Fruit fly (Drosophila melanogaster) whole organism, embryonic: ENCODE measurements around the gene Nup153.

Experiments
- Atf6 ChIP-seq: fragments of 200-800 bp; sonication (Bioruptor generic); IDR thresholded peaks from 2 replicates; pipeline ENCODE4 v1.3.6; 2022; ENCODE audit warnings: missing biosample characterization, missing genetic modification characterization
- Blimp-1 ChIP-seq: fragments of 200-800 bp; sonication (Bioruptor generic); optimal IDR thresholded peaks from 3 replicates; lab custom pipeline; 2018; ENCODE audit warnings: missing biosample characterization, missing genetic modification characterization, mild to moderate bottlenecking, moderate library complexity, missing genetic modification reagents
- CG1024 ChIP-seq: fragments of 200-800 bp; sonication (Bioruptor generic); IDR thresholded peaks from 2 replicates; pipeline ENCODE4 v1.3.6; 2022; ENCODE audit warnings: missing biosample characterization, missing genetic modification characterization
- CG10431 ChIP-seq: fragments of 200-800 bp; sonication (Bioruptor generic); optimal IDR thresholded peaks from 3 replicates; lab custom pipeline; 2018; ENCODE audit warnings: missing biosample characterization, mild to moderate bottlenecking, missing genetic modification characterization
- CG10959 ChIP-seq: fragments of 200-800 bp; sonication (Bioruptor generic); IDR thresholded peaks from 2 replicates; pipeline ENCODE4 v1.3.6; 2022; ENCODE audit warnings: missing biosample characterization, missing genetic modification characterization
- CG11085 ChIP-seq: fragments of 200-800 bp; sonication (Bioruptor generic); IDR thresholded peaks from 2 replicates; pipeline ENCODE4 v1.3.6; 2022; ENCODE audit warnings: missing biosample characterization, missing genetic modification characterization
- CG12299 ChIP-seq: fragments of 200-800 bp; sonication (Bioruptor generic); optimal IDR thresholded peaks from 2 replicates; lab custom pipeline; 2018; ENCODE audit warnings: missing biosample characterization, mild to moderate bottlenecking, missing genetic modification characterization
- CG12659 ChIP-seq: fragments of 200-800 bp; sonication (Bioruptor generic); optimal IDR thresholded peaks from 3 replicates; lab custom pipeline; 2017; ENCODE audit warnings: mild to moderate bottlenecking, missing biosample characterization, missing genetic modification reagents, missing genetic modification characterization
- CG12744 ChIP-seq: fragments of 200-800 bp; sonication (Bioruptor generic); optimal IDR thresholded peaks from 2 replicates; lab custom pipeline; 2016; ENCODE audit warnings: missing biosample characterization, missing genetic modification characterization
- CG12769 ChIP-seq: fragments of 200-800 bp; sonication (Bioruptor generic); optimal IDR thresholded peaks from 2 replicates; lab custom pipeline; 2019; ENCODE audit warnings: missing biosample characterization, mild to moderate bottlenecking, missing genetic modification characterization, moderate library complexity
- CG1602 ChIP-seq: fragments of 200-800 bp; sonication (Bioruptor generic); optimal IDR thresholded peaks from 3 replicates; lab custom pipeline; 2016; ENCODE audit warnings: missing biosample characterization, missing genetic modification characterization
- CG16813 ChIP-seq: fragments of 200-800 bp; sonication (Bioruptor generic); IDR thresholded peaks from 3 replicates; pipeline ENCODE4 v1.3.6; 2022; ENCODE audit warnings: missing biosample characterization, missing genetic modification characterization; ENCODE audit not compliant: partially characterized antibody
- CG17385 ChIP-seq: fragments of 200-800 bp; sonication (Bioruptor generic); optimal IDR thresholded peaks from 3 replicates; lab custom pipeline; 2018; ENCODE audit warnings: missing biosample characterization, mild to moderate bottlenecking, missing genetic modification characterization
- CG18011 ChIP-seq: fragments of 200-800 bp; sonication (Bioruptor generic); optimal IDR thresholded peaks from 2 replicates; lab custom pipeline; 2017; ENCODE audit warnings: missing biosample characterization, missing genetic modification characterization, mild to moderate bottlenecking, moderate library complexity, missing genotype
- CG18599 ChIP-seq: fragments of 200-800 bp; sonication (Bioruptor generic); optimal IDR thresholded peaks from 3 replicates; lab custom pipeline; 2017; ENCODE audit warnings: missing biosample characterization, missing genetic modification characterization, mild to moderate bottlenecking, moderate library complexity, missing genetic modification reagents
- CG3407 ChIP-seq: fragments of 200-800 bp; sonication (Bioruptor generic); optimal IDR thresholded peaks from 2 replicates; lab custom pipeline; 2018; ENCODE audit warnings: missing biosample characterization, mild to moderate bottlenecking, missing genetic modification characterization
- CG7963 ChIP-seq: fragments of 200-800 bp; sonication (Bioruptor generic); IDR thresholded peaks from 3 replicates; pipeline ENCODE4 v1.3.6; 2022; ENCODE audit warnings: missing biosample characterization, missing genetic modification characterization; ENCODE audit not compliant: partially characterized antibody
- CG8290 ChIP-seq, 3 experiments: fragments of 200-800 bp; sonication (Bioruptor generic); optimal IDR thresholded peaks; 2 replicates each; lab custom pipeline; 2016 to 2019; ENCODE audit warnings: missing biosample characterization in 3 of 3, missing genetic modification characterization in 3 of 3, mild to moderate bottlenecking in 2 of 3, moderate library complexity in 1 of 3
- CG9797 ChIP-seq: fragments of 200-800 bp; sonication (Bioruptor generic); optimal IDR thresholded peaks from 3 replicates; lab custom pipeline; 2018; ENCODE audit warnings: missing biosample characterization, mild to moderate bottlenecking, missing genetic modification characterization
- CG9817 ChIP-seq: fragments of 200-800 bp; sonication (Bioruptor generic); optimal IDR thresholded peaks from 2 replicates; lab custom pipeline; 2018; ENCODE audit warnings: missing biosample characterization, mild to moderate bottlenecking, missing genetic modification characterization, moderate library complexity
- Fer1 ChIP-seq: fragments of 200-800 bp; sonication (Bioruptor generic); optimal IDR thresholded peaks from 2 replicates; lab custom pipeline; 2017; ENCODE audit warnings: missing biosample characterization, mild to moderate bottlenecking, missing genetic modification characterization
- GATAe ChIP-seq: fragments of 200-800 bp; sonication (Bioruptor generic); conservative IDR thresholded peaks from 2 replicates; pipeline ENCODE4 v1.3.6; 2022; ENCODE audit warnings: missing biosample characterization, missing genetic modification characterization
- HHEX ChIP-seq: fragments of 200-800 bp; sonication (Bioruptor generic); optimal IDR thresholded peaks from 3 replicates; lab custom pipeline; 2017; ENCODE audit warnings: missing biosample characterization, mild to moderate bottlenecking, missing genetic modification characterization, missing genetic modification reagents
- Hr51 ChIP-seq, 2 experiments: fragments of 200-800 bp; sonication (Bioruptor generic); optimal IDR thresholded peaks; 2 replicates in 1 of 2; 3 replicates in 1 of 2; lab custom pipeline; 2016 to 2018; ENCODE audit warnings: missing biosample characterization in 2 of 2, missing genetic modification characterization in 2 of 2, mild to moderate bottlenecking in 1 of 2, moderate library complexity in 1 of 2
- Meics ChIP-seq: fragments of 200-800 bp; sonication (Bioruptor generic); optimal IDR thresholded peaks from 2 replicates; lab custom pipeline; 2017; ENCODE audit warnings: missing biosample characterization, mild to moderate bottlenecking, missing genetic modification characterization
- Sox102F ChIP-seq: fragments of 200-800 bp; sonication (Bioruptor generic); optimal IDR thresholded peaks from 2 replicates; lab custom pipeline; 2018; ENCODE audit warnings: missing biosample characterization, mild to moderate bottlenecking, missing genetic modification characterization, moderate library complexity
- abd-A ChIP-seq: fragments of 200-800 bp; sonication (Bioruptor generic); optimal IDR thresholded peaks from 3 replicates; lab custom pipeline; 2019; ENCODE audit warnings: missing biosample characterization, mild to moderate bottlenecking, missing genetic modification characterization, moderate library complexity
- al ChIP-seq: fragments of 200-800 bp; sonication (Bioruptor generic); IDR thresholded peaks from 2 replicates; pipeline ENCODE4 v1.3.6; 2022; ENCODE audit warnings: missing biosample characterization, missing genetic modification characterization
- ase ChIP-seq: fragments of 200-800 bp; sonication (Bioruptor generic); IDR thresholded peaks from 3 replicates; pipeline ENCODE4 v1.3.6; 2022; ENCODE audit warnings: missing biosample characterization, missing genetic modification characterization
- ash1 ChIP-seq: fragments of 200-800 bp; sonication (Bioruptor generic); optimal IDR thresholded peaks from 2 replicates; lab custom pipeline; 2018; ENCODE audit warnings: missing biosample characterization, mild to moderate bottlenecking, missing genetic modification characterization
- caup ChIP-seq: fragments of 200-800 bp; sonication (Bioruptor generic); optimal IDR thresholded peaks from 3 replicates; lab custom pipeline; 2017; ENCODE audit warnings: missing biosample characterization, mild to moderate bottlenecking, missing genetic modification characterization, moderate library complexity; ENCODE audit not compliant: severe bottlenecking
- dimm ChIP-seq: fragments of 200-800 bp; sonication (Bioruptor generic); IDR thresholded peaks from 2 replicates; pipeline ENCODE4 v1.3.6; 2022; ENCODE audit warnings: missing biosample characterization, missing genetic modification characterization
- fru ChIP-seq: fragments of >200 bp; optimal IDR thresholded peaks from 2 replicates; lab custom pipeline; 2017
- gt ChIP-seq: fragments of 200-800 bp; sonication (Bioruptor generic); IDR thresholded peaks from 2 replicates; pipeline ENCODE4 v1.3.6; 2022; ENCODE audit warnings: missing biosample characterization, missing genetic modification characterization
- lbe ChIP-seq: fragments of 200-800 bp; sonication (Bioruptor generic); optimal IDR thresholded peaks from 2 replicates; lab custom pipeline; 2016; ENCODE audit warnings: missing biosample characterization, mild to moderate bottlenecking, missing genetic modification characterization
- nau ChIP-seq: fragments of 200-800 bp; sonication (Bioruptor generic); optimal IDR thresholded peaks from 3 replicates; lab custom pipeline; 2017; ENCODE audit warnings: missing biosample characterization, mild to moderate bottlenecking, missing genetic modification characterization, missing genetic modification reagents
- nom ChIP-seq: fragments of 200-800 bp; sonication (Bioruptor generic); optimal IDR thresholded peaks from 2 replicates; lab custom pipeline; 2017; ENCODE audit warnings: missing biosample characterization, missing genetic modification characterization, mild to moderate bottlenecking, moderate library complexity, missing genetic modification reagents
- onecut ChIP-seq: fragments of 200-800 bp; sonication (Bioruptor generic); IDR thresholded peaks from 2 replicates; pipeline ENCODE4 v1.3.6; 2022; ENCODE audit warnings: missing biosample characterization, missing genetic modification characterization
- ranshi ChIP-seq: fragments of 200-800 bp; sonication (Bioruptor generic); IDR thresholded peaks from 2 replicates; pipeline ENCODE4 v1.3.6; 2022; ENCODE audit warnings: missing biosample characterization, missing genetic modification characterization
- rib ChIP-seq: fragments of 200-800 bp; sonication (Bioruptor generic); IDR thresholded peaks from 2 replicates; pipeline ENCODE4 v1.3.6; 2022; ENCODE audit warnings: missing biosample characterization, missing genetic modification characterization
- seq ChIP-seq: fragments of 200-800 bp; sonication (Bioruptor generic); IDR thresholded peaks from 2 replicates; pipeline ENCODE4 v1.3.6; 2022; ENCODE audit warnings: missing biosample characterization, missing genetic modification characterization
- tll ChIP-seq, 2 experiments: fragments of 200-800 bp in 1 of 2; fragments of >200 bp in 1 of 2; sonication (Bioruptor generic) in 1 of 2; optimal IDR thresholded peaks; 2 replicates each; lab custom pipeline; 2017 to 2019; ENCODE audit warnings: missing biosample characterization in 2 of 2, missing genetic modification characterization in 2 of 2, mild to moderate bottlenecking in 1 of 2, moderate library complexity in 1 of 2
- ttk ChIP-seq: fragments of 200-800 bp; sonication (Bioruptor generic); IDR thresholded peaks from 2 replicates; pipeline ENCODE4 v2.1.2; 2022; ENCODE audit warnings: missing biosample characterization, missing genetic modification characterization
- z ChIP-seq: fragments of 200-800 bp; sonication (Bioruptor generic); IDR thresholded peaks from 3 replicates; pipeline ENCODE4 v1.3.6; 2022; ENCODE audit warnings: missing biosample characterization, missing genetic modification characterization

The Nup153 gene

dm6 chrX:16579978-16580377, 19.1 kb upstream of the Nup153 start (continued):
- TF ChIP-seq seq (GFP tag; lab: Robert Waterston, UW) (no peak), CG16813 (GFP tag; lab: Robert Waterston, UW) (no peak), ase (GFP tag; lab: Robert Waterston, UW) (no peak), CG1602 (GFP tag; lab: Kevin White, UChicago) (no peak), Fer1 (GFP tag; lab: Kevin White, UChicago) (peak; percentile 61), al (no peak), nau (GFP tag; lab: Kevin White, UChicago) (peak; percentile 39), ttk (0 out of 2 replicates have a peak, but pooled peaks have one; percentile 14), CG9797 (GFP tag; lab: Kevin White, UChicago) (no peak), CG3407 (GFP tag; lab: Kevin White, UChicago) (no peak), CG9817 (tag; lab: Kevin White, UChicago) (peak; percentile 27), CG17385 (peak; percentile 40), abd-A (no peak), tll (GFP tag; optimal IDR thresholded peaks at IDR 0.05; lab: Kevin White, UChicago) (no peak), CG12769 (tag; lab: Kevin White, UChicago) (no peak), fru (lab: Kevin White, UChicago) (no peak), z (no peak), CG1024 (GFP tag; lab: Robert Waterston, UW) (no peak), Hr51 (GFP tag; optimal IDR thresholded peaks at IDR 0.05; lab: Kevin White, UChicago) (peak in 1 of 2 experiments; percentile 67), Atf6 (GFP tag; lab: Robert Waterston, UW) (0 out of 2 replicates have a peak, but pooled peaks have one; percentile 14), CG18599 (GFP tag; lab: Kevin White, UChicago) (peak; percentile 77), gt (GFP tag; lab: Robert Waterston, UW) (no peak), CG12299 (tag; lab: Kevin White, UChicago) (peak; percentile 26), rib (GFP tag; lab: Robert Waterston, UW) (no peak), CG7963 (GFP tag; lab: Robert Waterston, UW) (no peak), CG12659 (GFP tag; lab: Kevin White, UChicago) (peak; percentile 16), lbe (GFP tag; lab: Kevin White, UChicago) (no peak), Blimp-1 (peak; percentile 24), onecut (no peak), CG10959 (GFP tag; lab: Robert Waterston, UW) (no peak), Sox102F (GFP tag; lab: Kevin White, UChicago) (peak; percentile 52), CG12744 (no peak), CG11085 (GFP tag; lab: Robert Waterston, UW) (no peak), CG8290 (GFP tag; optimal IDR thresholded peaks at IDR 0.05; lab: Kevin White, UChicago) (no peak), CG8290 (tag; optimal IDR thresholded peaks at IDR 0.05; lab: Kevin White, UChicago) (no peak), ash1 (no peak), dimm (GFP tag; lab: Robert Waterston, UW) (no peak), CG18011 (GFP tag; lab: Kevin White, UChicago) (peak; percentile 28), GATAe (GFP tag; lab: Robert Waterston, UW) (no peak), nom (GFP tag; lab: Kevin White, UChicago) (no peak), CG10431 (no peak), Meics (peak; percentile 70), caup (peak; percentile 52), HHEX (GFP tag; lab: Kevin White, UChicago) (peak; percentile 37), ranshi (no peak)
- TF ChIP-seq, all 482 proteins: peak for 121
